Worm (Caenorhabditis elegans) whole organism, mixed stage, embryonic: Measurements from ENCODE around the gene ubl-1.

ENCODE experiments used
- drap-1 ChIP-seq: fragments of 200-800 bp; sonication (Bioruptor generic); optimal IDR thresholded peaks from 3 replicates; lab custom pipeline; 2018; ENCODE audit warnings: mild to moderate bottlenecking, missing genetic modification characterization, missing compliant biosample characterization
- nhr-12 ChIP-seq: fragments of 150-350 bp; optimal IDR thresholded peaks from 2 replicates; lab custom pipeline; 2014; ENCODE audit warnings: missing biosample characterization, missing genetic modification characterization
- nhr-237 ChIP-seq: fragments of 150-350 bp; optimal IDR thresholded peaks from 2 replicates; lab custom pipeline; 2014; ENCODE audit warnings: missing biosample characterization, missing genetic modification characterization
- snpc-4 ChIP-seq: fragments of 150-350 bp; optimal IDR thresholded peaks from 2 replicates; lab custom pipeline; 2014; ENCODE audit warnings: missing biosample characterization, missing genetic modification characterization

ce11 chrIII:3070026-3070573 is 2.0 kb downstream of the ubl-1 start, which contains the start of gene H06I04.3:
- TF ChIP-seq nhr-12 (no peak), snpc-4 (tag; lab: Kevin White, UChicago) (no peak), drap-1 (GFP tag; lab: Kevin White, UChicago) (no peak), nhr-237 (tag; lab: Kevin White, UChicago) (no peak)
